Fruit fly (Drosophila melanogaster): ENCODE results near the gene CG11381.
A peak's percentile ranks its signal among the peaks of the same experiment; 100 is the strongest.

Gene CG11381

dm6 chrX:1234817-1235617 is 31.4 kb downstream of the CG11381 start (continued):
- peak; percentile 46 for TF ChIP-seq CG7987 (GFP tag; optimal IDR thresholded peaks at IDR 0.05)
- TF ChIP-seq tio (GFP tag; optimal IDR thresholded peaks at IDR 0.05): peak; percentile 51
- TF ChIP-seq seq (GFP tag; IDR thresholded peaks at IDR 0.05): peak; percentile 76
- TF ChIP-seq Dip3 (GFP tag; optimal IDR thresholded peaks at IDR 0.05): peak; percentile 78
- peak in 1 of 2 experiments; percentile 38 for TF ChIP-seq crp (GFP tag; optimal IDR thresholded peaks at IDR 0.05)
- TF ChIP-seq CG3726 (GFP tag; IDR thresholded peaks at IDR 0.05): peak; percentile 77; the same call in 2 of the 3 replicates
- peak; percentile 49 for TF ChIP-seq Sry-δ (GFP tag; optimal IDR thresholded peaks at IDR 0.05)
- TF ChIP-seq CG43689 (GFP tag; IDR thresholded peaks at IDR 0.05): peak; percentile 52; the same call in 1 of the 2 replicates
- TF ChIP-seq dan (GFP tag; IDR thresholded peaks at IDR 0.05): peak; percentile 35; the same call in 1 of the 2 replicates
- peak; percentile 67 for TF ChIP-seq CG17568 (GFP tag; optimal IDR thresholded peaks at IDR 0.05)
- peak; percentile 43 for TF ChIP-seq CG12942 (GFP tag; optimal IDR thresholded peaks at IDR 0.05)
- peak; percentile 80 for TF ChIP-seq CG18476 (GFP tag; optimal IDR thresholded peaks at IDR 0.05)
- peak; percentile 47 for TF ChIP-seq trh (GFP tag; optimal IDR thresholded peaks at IDR 0.05)
- TF ChIP-seq MTF-1 (GFP tag; optimal IDR thresholded peaks at IDR 0.05; ENCODE audit: borderline replicate concordance): peak; percentile 47
- peak; percentile 66 for TF ChIP-seq HHEX (GFP tag; optimal IDR thresholded peaks at IDR 0.05)
- TF ChIP-seq PHDP (tag; optimal IDR thresholded peaks at IDR 0.05): peak; percentile 85
- peak; percentile 66; the same call in 2 of the 3 replicates for TF ChIP-seq z (GFP tag; IDR thresholded peaks at IDR 0.05)
- TF ChIP-seq CG9817 (tag; optimal IDR thresholded peaks at IDR 0.05): peak; percentile 62
- peak; percentile 55; the same call in 1 of the 2 replicates for TF ChIP-seq CG17612 (GFP tag; IDR thresholded peaks at IDR 0.05)
- TF ChIP-seq CG8281 (tag; optimal IDR thresholded peaks at IDR 0.05): peak; percentile 63
- peak; percentile 58 for TF ChIP-seq ap (GFP tag; IDR thresholded peaks at IDR 0.05)
- peak; percentile 98 for TF ChIP-seq CG10274 (GFP tag; optimal IDR thresholded peaks at IDR 0.05)
- peak; percentile 68 for TF ChIP-seq CG7786 (GFP tag; optimal IDR thresholded peaks at IDR 0.05)
- TF ChIP-seq tap (tag; optimal IDR thresholded peaks at IDR 0.05): peak; percentile 81
- TF ChIP-seq CG11696 (GFP tag; IDR thresholded peaks at IDR 0.05): peak; percentile 51; the same call in 1 of the 2 replicates
- TF ChIP-seq Lim3 (GFP tag; IDR thresholded peaks at IDR 0.05): no peak
- no peak for TF ChIP-seq Dref (GFP tag; IDR thresholded peaks at IDR 0.05)
- TF ChIP-seq CG6654 (GFP tag; optimal IDR thresholded peaks at IDR 0.05): peak; percentile 68
- no peak for TF ChIP-seq mld (GFP tag; IDR thresholded peaks at IDR 0.05; ENCODE audit: partially characterized antibody)
- TF ChIP-seq Xrp1 (GFP tag; IDR thresholded peaks at IDR 0.05): peak; percentile 90
- TF ChIP-seq Hr3 (GFP tag; optimal IDR thresholded peaks at IDR 0.05): peak; percentile 79
- peak; percentile 77 for TF ChIP-seq CG10147 (GFP tag; optimal IDR thresholded peaks at IDR 0.05)
- TF ChIP-seq Stat92E (GFP tag; optimal IDR thresholded peaks at IDR 0.05): peak in 1 of 3 experiments; percentile 22
- TF ChIP-seq dysf (GFP tag; IDR thresholded peaks at IDR 0.05): peak; percentile 87
- peak; percentile 77 for TF ChIP-seq HmgZ (tag; optimal IDR thresholded peaks at IDR 0.05)
- TF ChIP-seq CG4707 (GFP tag; optimal IDR thresholded peaks at IDR 0.05): peak; percentile 67
- peak; percentile 70 for TF ChIP-seq ems (GFP tag; optimal IDR thresholded peaks at IDR 0.05)
- peak; percentile 81; the same call in 2 of the 3 replicates for TF ChIP-seq so (GFP tag; IDR thresholded peaks at IDR 0.05)
- TF ChIP-seq CG1832 (GFP tag; optimal IDR thresholded peaks at IDR 0.05): no peak
- TF ChIP-seq lmd (GFP tag; IDR thresholded peaks at IDR 0.05): peak; percentile 80
- peak; percentile 56 for TF ChIP-seq CG3838 (GFP tag; optimal IDR thresholded peaks at IDR 0.05)
- peak; percentile 46 for TF ChIP-seq Jarid2 (GFP tag; optimal IDR thresholded peaks at IDR 0.05)
- TF ChIP-seq CG30431 (GFP tag; optimal IDR thresholded peaks at IDR 0.05): peak; percentile 80
- TF ChIP-seq Rfx (GFP tag; IDR thresholded peaks at IDR 0.05): peak; percentile 84
- TF ChIP-seq Ets65A (GFP tag): peak; percentile 97
- TF ChIP-seq CG4360 (GFP tag; IDR thresholded peaks at IDR 0.05): peak; percentile 15; the same call in 1 of the 2 replicates
- peak; percentile 78 for TF ChIP-seq CG13775 (GFP tag; optimal IDR thresholded peaks at IDR 0.05)
- TF ChIP-seq lab (GFP tag; optimal IDR thresholded peaks at IDR 0.05): peak; percentile 79
